Fruit fly (Drosophila melanogaster) whole organism, embryonic: ENCODE measurements around the gene pes.

Source experiments
- ATbp ChIP-seq: fragments of 200-800 bp; sonication (Bioruptor generic); optimal IDR thresholded peaks from 2 replicates; lab custom pipeline; 2017; ENCODE audit warnings: missing biosample characterization, mild to moderate bottlenecking, missing genetic modification characterization, missing genetic modification reagents
- B-H1 ChIP-seq: fragments of 200-800 bp; sonication (Bioruptor generic); IDR thresholded peaks from 3 replicates; pipeline ENCODE4 v1.3.6; 2022; ENCODE audit warnings: missing biosample characterization, missing genetic modification characterization
- Bteb2 ChIP-seq: fragments of 200-800 bp; sonication (Bioruptor generic); optimal IDR thresholded peaks from 2 replicates; lab custom pipeline; 2016; ENCODE audit warnings: missing biosample characterization, missing genetic modification characterization
- CG10321 ChIP-seq: fragments of 200-800 bp; sonication (Bioruptor generic); IDR thresholded peaks from 2 replicates; pipeline ENCODE4 v1.3.6; 2022; ENCODE audit warnings: missing biosample characterization, missing genetic modification characterization
- CG12155 ChIP-seq: fragments of 200-800 bp; sonication (Bioruptor generic); optimal IDR thresholded peaks from 3 replicates; lab custom pipeline; 2016; ENCODE audit warnings: missing biosample characterization, missing genetic modification characterization
- CG12391 ChIP-seq: fragments of 200-800 bp; sonication (Bioruptor generic); optimal IDR thresholded peaks from 3 replicates; lab custom pipeline; 2018; ENCODE audit warnings: missing biosample characterization, mild to moderate bottlenecking, missing genetic modification characterization, moderate library complexity
- CG14014 ChIP-seq: fragments of 200-800 bp; sonication (Bioruptor generic); IDR thresholded peaks from 2 replicates; pipeline ENCODE4 v1.3.6; 2022; ENCODE audit warnings: missing biosample characterization, missing genetic modification characterization
- CG1647 ChIP-seq: fragments of 200-800 bp; sonication (Bioruptor generic); optimal IDR thresholded peaks from 3 replicates; lab custom pipeline; 2016; ENCODE audit warnings: missing biosample characterization, missing genetic modification characterization
- CG18262 ChIP-seq: fragments of 200-800 bp; optimal IDR thresholded peaks from 3 replicates; lab custom pipeline; 2019; ENCODE audit warnings: missing biosample characterization, mild to moderate bottlenecking, missing genetic modification characterization, moderate library complexity
- CG2120 ChIP-seq: fragments of 200-800 bp; sonication (Bioruptor generic); optimal IDR thresholded peaks from 3 replicates; lab custom pipeline; 2016; ENCODE audit warnings: missing biosample characterization, missing genetic modification characterization
- CG2199 ChIP-seq: fragments of 200-800 bp; sonication (Bioruptor generic); IDR thresholded peaks from 3 replicates; pipeline ENCODE4 v1.3.6; 2022; ENCODE audit warnings: missing biosample characterization, missing genetic modification characterization
- CG3838 ChIP-seq: fragments of 200-800 bp; sonication (Bioruptor generic); optimal IDR thresholded peaks from 3 replicates; lab custom pipeline; 2016; ENCODE audit warnings: missing biosample characterization, missing genetic modification characterization
- CG3847 ChIP-seq: fragments of 200-800 bp; sonication (Bioruptor generic); IDR thresholded peaks from 2 replicates; pipeline ENCODE4 v1.3.6; 2022; ENCODE audit warnings: missing biosample characterization, missing genetic modification characterization
- CG42726 ChIP-seq: fragments of 200-800 bp; sonication (Bioruptor generic); IDR thresholded peaks from 2 replicates; pipeline ENCODE4 v1.3.6; 2022; ENCODE audit warnings: missing biosample characterization, missing genetic modification characterization; ENCODE audit not compliant: partially characterized antibody
- CG4424 ChIP-seq: fragments of 200-800 bp; sonication (Bioruptor generic); optimal IDR thresholded peaks from 3 replicates; lab custom pipeline; 2016; ENCODE audit warnings: missing biosample characterization, missing genetic modification characterization
- CG6272 ChIP-seq: fragments of 200-800 bp; sonication (Bioruptor generic); IDR thresholded peaks from 2 replicates; pipeline ENCODE4 v1.3.6; 2022; ENCODE audit warnings: missing biosample characterization, missing genetic modification characterization
- CG6654 ChIP-seq: fragments of 200-800 bp; sonication (Bioruptor generic); optimal IDR thresholded peaks from 2 replicates; lab custom pipeline; 2017; ENCODE audit warnings: missing biosample characterization, mild to moderate bottlenecking, missing genetic modification characterization
- CG7556 ChIP-seq: fragments of 200-800 bp; sonication (Bioruptor generic); optimal IDR thresholded peaks from 2 replicates; lab custom pipeline; 2017; ENCODE audit warnings: missing biosample characterization, mild to moderate bottlenecking, missing genetic modification characterization
- CG8478 ChIP-seq: fragments of >200 bp; optimal IDR thresholded peaks from 2 replicates; lab custom pipeline; 2018
- CG8944 ChIP-seq: fragments of 200-800 bp; sonication (Bioruptor generic); optimal IDR thresholded peaks from 3 replicates; lab custom pipeline; 2016; ENCODE audit warnings: missing biosample characterization, missing genetic modification characterization
- Chrac-16 ChIP-seq: fragments of 200-800 bp; sonication (Bioruptor generic); optimal IDR thresholded peaks from 3 replicates; lab custom pipeline; 2016; ENCODE audit warnings: missing biosample characterization, missing genetic modification characterization
- Hey ChIP-seq: fragments of 200-800 bp; sonication (Bioruptor generic); optimal IDR thresholded peaks from 3 replicates; lab custom pipeline; 2018; ENCODE audit warnings: missing biosample characterization, mild to moderate bottlenecking, missing genetic modification characterization
- HmgD ChIP-seq: fragments of 200-800 bp; sonication (Bioruptor generic); optimal IDR thresholded peaks from 3 replicates; lab custom pipeline; 2016; ENCODE audit warnings: missing biosample characterization, missing genetic modification characterization
- Hr51 ChIP-seq, 2 experiments: fragments of 200-800 bp; sonication (Bioruptor generic); optimal IDR thresholded peaks; 2 replicates in 1 of 2; 3 replicates in 1 of 2; lab custom pipeline; 2016 to 2018; ENCODE audit warnings: missing biosample characterization in 2 of 2, missing genetic modification characterization in 2 of 2, mild to moderate bottlenecking in 1 of 2, moderate library complexity in 1 of 2
- MTF-1 ChIP-seq: fragments of 200-800 bp; sonication (Bioruptor generic); optimal IDR thresholded peaks from 2 replicates; lab custom pipeline; 2018; ENCODE audit warnings: missing biosample characterization, mild to moderate bottlenecking, missing genetic modification characterization, borderline replicate concordance
- NK7.1 ChIP-seq: fragments of 200-800 bp; sonication (Bioruptor generic); optimal IDR thresholded peaks from 3 replicates; lab custom pipeline; 2016; ENCODE audit warnings: missing biosample characterization, missing genetic modification characterization
- Neu2 ChIP-seq: fragments of 200-800 bp; sonication (Bioruptor generic); optimal IDR thresholded peaks from 3 replicates; lab custom pipeline; 2016; ENCODE audit warnings: missing biosample characterization, missing genetic modification characterization, borderline replicate concordance
- Side ChIP-seq: fragments of 200-800 bp; sonication (Bioruptor generic); optimal IDR thresholded peaks from 2 replicates; lab custom pipeline; 2016; ENCODE audit warnings: missing biosample characterization, missing genetic modification characterization
- al ChIP-seq: fragments of 200-800 bp; sonication (Bioruptor generic); IDR thresholded peaks from 2 replicates; pipeline ENCODE4 v1.3.6; 2022; ENCODE audit warnings: missing biosample characterization, missing genetic modification characterization
- aop ChIP-seq: fragments of 200-800 bp; sonication (Bioruptor generic); IDR thresholded peaks from 2 replicates; pipeline ENCODE4 v1.3.6; 2022; ENCODE audit warnings: missing biosample characterization, missing genetic modification characterization
- cwo ChIP-seq: fragments of 200-800 bp; sonication (Bioruptor generic); optimal IDR thresholded peaks from 3 replicates; lab custom pipeline; 2017; ENCODE audit warnings: missing biosample characterization, missing genetic modification characterization, mild to moderate bottlenecking, moderate library complexity, missing genetic modification reagents
- disco-r ChIP-seq: fragments of 200-800 bp; sonication (Bioruptor generic); optimal IDR thresholded peaks from 2 replicates; lab custom pipeline; 2016; ENCODE audit warnings: missing biosample characterization, missing genetic modification characterization
- fu2 ChIP-seq: fragments of 200-800 bp; sonication (Bioruptor generic); optimal IDR thresholded peaks from 2 replicates; lab custom pipeline; 2016; ENCODE audit warnings: missing biosample characterization, missing genetic modification characterization
- jing ChIP-seq: fragments of 200-800 bp; sonication (Bioruptor generic); optimal IDR thresholded peaks from 2 replicates; lab custom pipeline; 2018; ENCODE audit warnings: missing biosample characterization, mild to moderate bottlenecking, missing genetic modification characterization
- ken ChIP-seq: fragments of 200-800 bp; sonication (Bioruptor generic); IDR thresholded peaks from 3 replicates; pipeline ENCODE4 v1.3.6; 2022; ENCODE audit warnings: missing biosample characterization, missing genetic modification characterization
- nerfin-2 ChIP-seq: fragments of 200-800 bp; sonication (Bioruptor generic); IDR thresholded peaks from 2 replicates; pipeline ENCODE4 v1.3.6; 2022; ENCODE audit warnings: missing biosample characterization, missing genetic modification characterization; ENCODE audit not compliant: partially characterized antibody
- odd ChIP-seq: fragments of 200-800 bp; sonication (Bioruptor generic); optimal IDR thresholded peaks from 2 replicates; lab custom pipeline; 2017; ENCODE audit warnings: missing biosample characterization, mild to moderate bottlenecking, missing genetic modification characterization
- onecut ChIP-seq: fragments of 200-800 bp; sonication (Bioruptor generic); IDR thresholded peaks from 2 replicates; pipeline ENCODE4 v1.3.6; 2022; ENCODE audit warnings: missing biosample characterization, missing genetic modification characterization
- org-1 ChIP-seq: fragments of 200-800 bp; sonication (Bioruptor generic); optimal IDR thresholded peaks from 2 replicates; lab custom pipeline; 2017; ENCODE audit warnings: missing biosample characterization, missing genetic modification characterization
- otp ChIP-seq: fragments of 200-800 bp; sonication (Bioruptor generic); IDR thresholded peaks from 3 replicates; pipeline ENCODE4, ENCODE4 v1.3.6; 2022; ENCODE audit warnings: missing biosample characterization, missing genetic modification characterization
- pita ChIP-seq: fragments of 200-800 bp; sonication (Bioruptor generic); optimal IDR thresholded peaks from 2 replicates; lab custom pipeline; 2017; ENCODE audit warnings: missing biosample characterization, mild to moderate bottlenecking, missing genetic modification characterization
- pnt ChIP-seq: fragments of 200-800 bp; sonication (Bioruptor generic); optimal IDR thresholded peaks from 3 replicates; lab custom pipeline; 2016; ENCODE audit warnings: missing biosample characterization, missing genetic modification characterization
- pros ChIP-seq: fragments of 200-800 bp; sonication (Bioruptor generic); optimal IDR thresholded peaks from 3 replicates; lab custom pipeline; 2019; ENCODE audit warnings: missing biosample characterization, mild to moderate bottlenecking, missing genetic modification characterization, moderate library complexity
- tin ChIP-seq: fragments of 200-800 bp; sonication (Bioruptor generic); optimal IDR thresholded peaks from 3 replicates; lab custom pipeline; 2016; ENCODE audit warnings: missing biosample characterization, missing genetic modification characterization
- tio ChIP-seq: fragments of 200-800 bp; sonication (Bioruptor generic); optimal IDR thresholded peaks from 2 replicates; lab custom pipeline; 2017; ENCODE audit warnings: missing biosample characterization, missing genetic modification characterization, inconsistent platforms
- vfl ChIP-seq: fragments of 200-800 bp; sonication (Bioruptor generic); optimal IDR thresholded peaks from 2 replicates; lab custom pipeline; 2016; ENCODE audit warnings: missing biosample characterization, missing genetic modification characterization
- wek ChIP-seq: fragments of 200-800 bp; sonication (Bioruptor generic); optimal IDR thresholded peaks from 3 replicates; lab custom pipeline; 2018; ENCODE audit warnings: missing biosample characterization, mild to moderate bottlenecking, missing genetic modification characterization, moderate library complexity

The pes gene

dm6 chr2L:7960581-7961530 is 33.1 kb downstream of the pes start (continued):
- TF ChIP-seq cwo (GFP tag; lab: Kevin White, UChicago), result peak; percentile 64
- TF ChIP-seq CG2199 (GFP tag; lab: Robert Waterston, UW), result no peak
- TF ChIP-seq Side (GFP tag; lab: Kevin White, UChicago), result no peak
- no peak for TF ChIP-seq CG12391 (tag; lab: Kevin White, UChicago)
- TF ChIP-seq onecut, result no peak
- TF ChIP-seq CG42726, result no peak
- no peak for TF ChIP-seq pnt (GFP tag; lab: Kevin White, UChicago)
- no peak for TF ChIP-seq al (GFP tag; lab: Robert Waterston, UW)
- TF ChIP-seq CG10321, result peak; percentile 84
- TF ChIP-seq ATbp (GFP tag; lab: Kevin White, UChicago), result peak; percentile 72
- no peak for TF ChIP-seq ken (GFP tag; lab: Robert Waterston, UW)
- TF ChIP-seq B-H1 (GFP tag; lab: Robert Waterston, UW), result no peak
- no peak for TF ChIP-seq disco-r (GFP tag; lab: Kevin White, UChicago)
- TF ChIP-seq tin (GFP tag; lab: Kevin White, UChicago), result no peak
- TF ChIP-seq HmgD (GFP tag; lab: Kevin White, UChicago), result no peak

dm6 chr2L:7957068-7957868 is 36.7 kb downstream of the pes start:
- TF ChIP-seq disco-r (GFP tag; lab: Kevin White, UChicago) (no peak), pita (GFP tag; lab: Kevin White, UChicago) (no peak), pros (GFP tag; lab: Kevin White, UChicago) (no peak), Hr51 (GFP tag; optimal IDR thresholded peaks at IDR 0.05; lab: Kevin White, UChicago) (peak in 1 of 2 experiments; percentile 77), NK7.1 (GFP tag; lab: Kevin White, UChicago) (no peak), CG8944 (GFP tag; lab: Kevin White, UChicago) (no peak), CG3838 (GFP tag; lab: Kevin White, UChicago) (no peak), CG4424 (GFP tag; lab: Kevin White, UChicago) (peak; percentile 31), vfl (no peak), org-1 (peak; percentile 65), CG14014 (GFP tag; lab: Robert Waterston, UW) (0 out of 2 replicates have a peak, but pooled peaks have one; percentile 14), CG1647 (GFP tag; lab: Kevin White, UChicago) (no peak), fu2 (no peak), nerfin-2 (GFP tag; lab: Robert Waterston, UW) (no peak), CG7556 (peak; percentile 78), CG6654 (GFP tag; lab: Kevin White, UChicago) (no peak), CG6272 (GFP tag; lab: Robert Waterston, UW) (no peak), CG18262 (tag; lab: Kevin White, UChicago) (peak; percentile 61), wek (GFP tag; lab: Kevin White, UChicago) (no peak), odd (GFP tag; lab: Kevin White, UChicago) (peak; percentile 78), aop (GFP tag; lab: Robert Waterston, UW) (no peak), tio (GFP tag; lab: Kevin White, UChicago) (no peak), otp (GFP tag; lab: Robert Waterston, UW) (no peak), CG12155 (no peak), CG2120 (GFP tag; lab: Kevin White, UChicago) (peak; percentile 44), Bteb2 (GFP tag; lab: Kevin White, UChicago) (peak; percentile 28), Chrac-16 (GFP tag; lab: Kevin White, UChicago) (no peak), CG8478 (lab: Kevin White, UChicago) (no peak), jing (GFP tag; lab: Kevin White, UChicago) (no peak), Neu2 (GFP tag; lab: Kevin White, UChicago) (no peak), CG3847 (GFP tag; lab: Robert Waterston, UW) (no peak), Hey (no peak), MTF-1 (GFP tag; lab: Kevin White, UChicago) (no peak)
